Worm (Caenorhabditis elegans): ENCODE measurements around the gene srh-20.

DNA sequence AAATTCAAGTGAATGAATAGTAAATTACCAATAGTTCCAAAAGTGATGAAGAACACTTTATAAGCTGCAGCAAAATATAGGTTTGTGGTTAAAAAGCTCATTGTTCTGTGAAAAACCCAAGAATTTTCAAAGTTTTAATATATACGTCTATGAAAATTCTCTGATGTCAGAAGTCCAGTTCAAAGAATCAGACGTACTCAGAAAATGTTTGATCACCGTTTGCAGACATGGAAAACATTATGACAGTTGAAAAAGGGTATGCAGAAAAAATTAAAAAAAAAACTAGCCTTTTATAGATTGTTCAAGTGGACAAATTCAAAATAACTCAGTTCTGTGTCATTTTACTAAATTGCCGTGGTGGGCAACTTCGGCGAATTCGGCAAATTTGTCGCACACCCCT, 50.0 kb downstream of the srh-20 start, which contains the start of gene srsx-10:
- TF ChIP-seq fkh-2 (tag; optimal IDR thresholded peaks at IDR 0.05) (no peak), lin-15B (tag; optimal IDR thresholded peaks at IDR 0.05) (no peak), elt-1 (tag; optimal IDR thresholded peaks at IDR 0.05) (no peak), unc-39 (tag; optimal IDR thresholded peaks at IDR 0.05) (no peak), elt-2 (tag; optimal IDR thresholded peaks at IDR 0.05) (no peak), unc-62 (GFP tag; optimal IDR thresholded peaks at IDR 0.05) (no peak), ama-1 (optimal IDR thresholded peaks at IDR 0.05) (no peak)
